Worm (Caenorhabditis elegans) whole organism, early embryonic: ENCODE data around the gene lin-33.

Source experiments
- B0310.2 ChIP-seq: sonication (generic microtip); optimal IDR thresholded peaks from 2 replicates; lab custom pipeline; 2016; ENCODE audit warnings: mild to moderate bottlenecking, missing genetic modification characterization, missing compliant biosample characterization
- aly-1 ChIP-seq: sonication (generic microtip); optimal IDR thresholded peaks from 2 replicates; lab custom pipeline; 2016; ENCODE audit warnings: missing genetic modification characterization, missing compliant biosample characterization
- ama-1 ChIP-seq: fragments of 150-350 bp; optimal IDR thresholded peaks from 2 replicates; lab custom pipeline; 2014
- hmbx-1 ChIP-seq: sonication (generic microtip); optimal IDR thresholded peaks from 2 replicates; lab custom pipeline; 2016; ENCODE audit warnings: mild to moderate bottlenecking, missing genetic modification characterization, missing compliant biosample characterization
- hmg-4 ChIP-seq: fragments of 200-800 bp; sonication (Bioruptor generic); optimal IDR thresholded peaks from 2 replicates; lab custom pipeline; 2018; ENCODE audit warnings: mild to moderate bottlenecking, missing genetic modification characterization, missing compliant biosample characterization

DNA sequence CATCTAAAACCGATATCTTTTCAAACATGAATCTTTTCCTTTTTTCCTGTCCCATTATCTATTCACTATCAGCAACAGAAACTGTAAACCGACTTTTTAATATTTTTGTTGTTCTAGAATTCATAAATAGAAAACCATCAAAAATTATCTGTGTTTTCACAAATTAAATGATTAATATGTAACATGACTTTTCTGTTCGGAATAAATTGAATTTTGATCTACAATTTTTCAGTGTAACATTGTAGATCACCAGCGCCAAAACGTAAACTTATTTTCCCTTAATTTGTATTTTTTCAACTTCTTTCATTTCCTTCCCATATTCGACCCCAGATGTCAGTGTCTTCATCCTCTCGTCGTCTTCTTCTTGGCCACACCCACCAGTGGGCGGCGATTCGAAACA is 39.2 kb upstream of the lin-33 start, which contains the start of gene H04M03.3:
- TF ChIP-seq hmbx-1 (tag; lab: Kevin White, UChicago) (no peak), aly-1 (tag; lab: Kevin White, UChicago) (no peak), hmg-4 (no peak), ama-1 (lab: Kevin White, UChicago) (no peak), B0310.2 (tag; lab: Kevin White, UChicago) (no peak)
